Fruit fly (Drosophila melanogaster): Measurements from ENCODE around the gene CG14834.

Gene CG14834

DNA sequence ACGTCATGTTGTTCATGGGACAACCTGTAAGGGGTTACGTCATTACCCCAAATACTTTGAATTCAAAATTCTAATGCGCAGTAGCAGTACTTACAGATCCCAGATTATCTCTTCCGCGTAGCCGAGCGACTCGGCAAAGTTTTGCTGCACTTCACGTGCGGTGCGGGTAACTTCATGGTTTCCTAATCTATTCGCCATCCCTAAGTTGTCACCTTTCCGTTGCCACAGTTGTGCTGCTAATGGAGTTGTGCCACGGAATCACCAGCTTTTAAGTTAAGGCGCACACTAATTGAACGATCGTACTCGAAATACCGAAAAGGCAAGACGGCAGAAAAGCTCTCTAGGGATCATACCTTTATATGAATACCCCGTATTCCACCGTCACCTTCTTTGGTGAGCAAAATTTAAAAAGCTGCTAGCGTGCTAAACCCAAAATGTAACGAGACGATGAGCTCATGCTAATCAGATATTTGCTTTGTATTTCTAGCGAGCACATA is 13.0 kb upstream of the CG14834 start, which contains the start of gene pst (continued):
- peak; percentile 52; the same call in 1 of the 2 replicates for TF ChIP-seq CG16779 (GFP tag; IDR thresholded peaks at IDR 0.05)
- TF ChIP-seq CG8089 (GFP tag; optimal IDR thresholded peaks at IDR 0.05): no peak
- TF ChIP-seq CG10147 (GFP tag; optimal IDR thresholded peaks at IDR 0.05): no peak
- TF ChIP-seq kni (GFP tag; optimal IDR thresholded peaks at IDR 0.05): peak; percentile 23
- TF ChIP-seq cwo (GFP tag; optimal IDR thresholded peaks at IDR 0.05): peak; percentile 44
- TF ChIP-seq Myb (GFP tag; optimal IDR thresholded peaks at IDR 0.05): no peak
- TF ChIP-seq CG10431 (GFP tag; optimal IDR thresholded peaks at IDR 0.05): no peak
- peak; percentile 39; the same call in 1 of the 2 replicates for TF ChIP-seq E2f1 (GFP tag; IDR thresholded peaks at IDR 0.05)
- no peak for TF ChIP-seq tx (GFP tag; optimal IDR thresholded peaks at IDR 0.05)
- TF ChIP-seq CG1024 (GFP tag; IDR thresholded peaks at IDR 0.05): no peak
- no peak for TF ChIP-seq CG13296 (GFP tag; optimal IDR thresholded peaks at IDR 0.05)
- TF ChIP-seq CG32772 (GFP tag; IDR thresholded peaks at IDR 0.05): no peak
- no peak for TF ChIP-seq maf-S (GFP tag; optimal IDR thresholded peaks at IDR 0.05)
- TF ChIP-seq Dbx (GFP tag; IDR thresholded peaks at IDR 0.05): peak; percentile 14; the same call in 2 of the 3 replicates
- TF ChIP-seq grau (tag; optimal IDR thresholded peaks at IDR 0.05): no peak
- no peak for TF ChIP-seq dan (GFP tag; IDR thresholded peaks at IDR 0.05)
- TF ChIP-seq CHES-1-like (GFP tag; optimal IDR thresholded peaks at IDR 0.05): peak; percentile 20
- TF ChIP-seq psq (GFP tag; optimal IDR thresholded peaks at IDR 0.05): no peak
- peak; percentile 45 for TF ChIP-seq oc (tag; optimal IDR thresholded peaks at IDR 0.05)
- TF ChIP-seq en (GFP tag; optimal IDR thresholded peaks at IDR 0.05): no peak
- no peak for TF ChIP-seq CG14441 (GFP tag; IDR thresholded peaks at IDR 0.05)
- TF ChIP-seq cg (GFP tag; optimal IDR thresholded peaks at IDR 0.05): no peak
- peak; percentile 51 for TF ChIP-seq Jarid2 (GFP tag; optimal IDR thresholded peaks at IDR 0.05)
- TF ChIP-seq h (optimal IDR thresholded peaks at IDR 0.05): no peak
- TF ChIP-seq pfk (GFP tag; optimal IDR thresholded peaks at IDR 0.05): no peak
- TF ChIP-seq CG6683 (GFP tag; optimal IDR thresholded peaks at IDR 0.05): no peak
- TF ChIP-seq mam (GFP tag; optimal IDR thresholded peaks at IDR 0.05): no peak
- no peak for TF ChIP-seq CG4730 (GFP tag; IDR thresholded peaks at IDR 0.05)
- TF ChIP-seq grn (GFP tag; optimal IDR thresholded peaks at IDR 0.05): no peak
- no peak for TF ChIP-seq CG11723 (GFP tag; optimal IDR thresholded peaks at IDR 0.05)
- TF ChIP-seq bcd (GFP tag; optimal IDR thresholded peaks at IDR 0.05): no peak
- TF ChIP-seq CG33557 (GFP tag; optimal IDR thresholded peaks at IDR 0.05): no peak
- TF ChIP-seq hbn (GFP tag; IDR thresholded peaks at IDR 0.05; ENCODE audit: partially characterized antibody): no peak
- TF ChIP-seq lmd (GFP tag; IDR thresholded peaks at IDR 0.05): no peak
- TF ChIP-seq Ets65A (GFP tag): no peak
- no peak for TF ChIP-seq CG31388 (GFP tag; optimal IDR thresholded peaks at IDR 0.05)
- peak; percentile 44 for TF ChIP-seq Dp (GFP tag; optimal IDR thresholded peaks at IDR 0.05)
- no peak for TF ChIP-seq CG17359 (tag; optimal IDR thresholded peaks at IDR 0.05)
- no peak for TF ChIP-seq lilli (GFP tag; optimal IDR thresholded peaks at IDR 0.05)
- TF ChIP-seq CG1792 (GFP tag; optimal IDR thresholded peaks at IDR 0.05): no peak
- TF ChIP-seq ERR (GFP tag; optimal IDR thresholded peaks at IDR 0.05): no peak
- peak; percentile 33 for TF ChIP-seq MESR4 (GFP tag; optimal IDR thresholded peaks at IDR 0.05)
- peak; percentile 29 for TF ChIP-seq CG9727 (GFP tag; optimal IDR thresholded peaks at IDR 0.05)
- TF ChIP-seq CG13624 (GFP tag; optimal IDR thresholded peaks at IDR 0.05): peak; percentile 63
- no peak; the same call in 1 of the 2 replicates for TF ChIP-seq cas (GFP tag; IDR thresholded peaks at IDR 0.05)
- TF ChIP-seq onecut (GFP tag; IDR thresholded peaks at IDR 0.05): peak; percentile 9; the same call in 1 of the 2 replicates
- no peak for TF ChIP-seq CG32532 (GFP tag; IDR thresholded peaks at IDR 0.05)
- TF ChIP-seq seq (GFP tag; IDR thresholded peaks at IDR 0.05): no peak; the same call in 1 of the 2 replicates
- TF ChIP-seq Dad (GFP tag; optimal IDR thresholded peaks at IDR 0.05): no peak
- TF ChIP-seq CG13894 (tag; optimal IDR thresholded peaks at IDR 0.05): peak; percentile 45
- peak; percentile 68 for TF ChIP-seq CG15269 (tag; optimal IDR thresholded peaks at IDR 0.05)
- peak; percentile 57 for TF ChIP-seq D19B (GFP tag; optimal IDR thresholded peaks at IDR 0.05)
